Worm (Caenorhabditis elegans) whole organism, young adult: ENCODE results near the gene cisd-3.2.
A peak's percentile ranks its signal among the peaks of the same experiment; 100 is the strongest.

Source experiments
- C06A6.2 ChIP-seq: fragments of 200-800 bp; sonication (Bioruptor generic); conservative IDR thresholded peaks from 2 replicates; pipeline ENCODE4 v1.3.6; 2022; ENCODE audit warnings: missing genetic modification characterization, missing compliant biosample characterization
- C17E4.6 ChIP-seq: fragments of 200-800 bp; sonication (Bioruptor generic); IDR thresholded peaks from 2 replicates; pipeline ENCODE4 v1.3.6; 2022; ENCODE audit warnings: missing genetic modification reagents, missing genetic modification characterization, missing compliant biosample characterization
- F23B12.7 ChIP-seq: sonication (generic microtip); optimal IDR thresholded peaks from 2 replicates; lab custom pipeline; 2017; ENCODE audit warnings: missing genetic modification characterization, mild to moderate bottlenecking, missing compliant biosample characterization, antibody characterized with exemption, moderate library complexity; ENCODE audit not compliant: insufficient read depth
- F33H1.4 ChIP-seq: fragments of 200-800 bp; sonication (Bioruptor generic); IDR thresholded peaks from 2 replicates; pipeline ENCODE4 v1.3.6; 2022; ENCODE audit warnings: missing genetic modification reagents, missing genetic modification characterization, missing compliant biosample characterization
- F37B4.10 ChIP-seq: fragments of 200-800 bp; sonication (Bioruptor generic); IDR thresholded peaks from 2 replicates; pipeline ENCODE4 v1.3.6; 2022; ENCODE audit warnings: missing genetic modification characterization, missing compliant biosample characterization
- F52B5.7 ChIP-seq: sonication (generic microtip); optimal IDR thresholded peaks from 2 replicates; lab custom pipeline; 2016; ENCODE audit warnings: mild to moderate bottlenecking, missing genetic modification characterization, missing compliant biosample characterization
- F57C9.4 ChIP-seq: sonication (generic microtip); optimal IDR thresholded peaks from 2 replicates; lab custom pipeline; 2017; ENCODE audit warnings: mild to moderate bottlenecking, missing genetic modification characterization, missing compliant biosample characterization
- Y53F4B.3 ChIP-seq: fragments of 200-800 bp; sonication (Bioruptor generic); IDR thresholded peaks from 2 replicates; pipeline ENCODE4 v1.3.6; 2022; ENCODE audit warnings: missing genetic modification reagents, missing genetic modification characterization, missing compliant biosample characterization
- Y56A3A.18 ChIP-seq: fragments of 200-800 bp; sonication (Bioruptor generic); IDR thresholded peaks from 2 replicates; pipeline ENCODE4 v1.3.6; 2022; ENCODE audit warnings: missing genetic modification reagents, missing genetic modification characterization, missing compliant biosample characterization
- aptf-3 ChIP-seq: fragments of 200-800 bp; sonication (Bioruptor generic); IDR thresholded peaks from 2 replicates; pipeline ENCODE4 v1.3.6; 2022; ENCODE audit warnings: missing genetic modification characterization, missing compliant biosample characterization
- atf-7 ChIP-seq: sonication (generic microtip); optimal IDR thresholded peaks from 2 replicates; lab custom pipeline; 2017; ENCODE audit warnings: mild to moderate bottlenecking, missing genetic modification characterization, missing compliant biosample characterization
- athp-1 ChIP-seq: sonication (generic microtip); optimal IDR thresholded peaks from 2 replicates; lab custom pipeline; 2017; ENCODE audit warnings: mild to moderate bottlenecking, missing genetic modification characterization, missing compliant biosample characterization
- attf-5 ChIP-seq: fragments of 200-800 bp; sonication (Bioruptor generic); optimal IDR thresholded peaks from 2 replicates; lab custom pipeline; 2018; ENCODE audit warnings: mild to moderate bottlenecking, missing genetic modification characterization, missing compliant biosample characterization
- bed-1 ChIP-seq: fragments of 200-800 bp; sonication (Bioruptor generic); IDR thresholded peaks from 2 replicates; pipeline ENCODE4 v1.3.6; 2022; ENCODE audit warnings: missing genetic modification reagents, missing genetic modification characterization, missing compliant biosample characterization
- bed-2 ChIP-seq: fragments of 200-800 bp; sonication (Bioruptor generic); IDR thresholded peaks from 2 replicates; pipeline ENCODE4 v1.3.6; 2022; ENCODE audit warnings: missing genetic modification reagents, missing genetic modification characterization, missing compliant biosample characterization
- ceh-40 ChIP-seq: fragments of 200-800 bp; sonication (Bioruptor generic); IDR thresholded peaks from 2 replicates; pipeline ENCODE4 v1.3.6; 2022; ENCODE audit warnings: missing genetic modification characterization, missing compliant biosample characterization
- die-1 ChIP-seq: sonication (generic microtip); optimal IDR thresholded peaks from 2 replicates; lab custom pipeline; 2016; ENCODE audit warnings: missing genotype, mild to moderate bottlenecking, missing genetic modification characterization, missing compliant biosample characterization
- dox-1 ChIP-seq: fragments of 200-800 bp; sonication (Bioruptor generic); IDR thresholded peaks from 2 replicates; pipeline ENCODE4 v1.3.6; 2022; ENCODE audit warnings: missing genetic modification reagents, missing genetic modification characterization, missing compliant biosample characterization
- gei-17 ChIP-seq: fragments of 200-800 bp; sonication (Bioruptor generic); optimal IDR thresholded peaks from 2 replicates; lab custom pipeline; 2018; ENCODE audit warnings: mild to moderate bottlenecking, missing genetic modification characterization, missing compliant biosample characterization
- hlh-26 ChIP-seq: fragments of 200-800 bp; sonication (Bioruptor generic); conservative IDR thresholded peaks from 2 replicates; pipeline ENCODE4 v1.3.6; 2022; ENCODE audit warnings: missing genetic modification reagents, missing genetic modification characterization, missing compliant biosample characterization
- hrde-1 ChIP-seq: sonication (generic microtip); optimal IDR thresholded peaks from 2 replicates; lab custom pipeline; 2016; ENCODE audit warnings: missing genetic modification characterization, mild to moderate bottlenecking, missing compliant biosample characterization, moderate library complexity, missing genotype, missing genetic modification reagents, borderline replicate concordance
- hsf-1 ChIP-seq: fragments of 200-800 bp; sonication (Bioruptor generic); IDR thresholded peaks from 2 replicates; pipeline ENCODE4 v1.3.6; 2022; ENCODE audit warnings: missing genetic modification reagents, missing genetic modification characterization, missing compliant biosample characterization
- lag-1 ChIP-seq: fragments of 200-800 bp; sonication (Bioruptor generic); IDR thresholded peaks from 2 replicates; pipeline ENCODE4 v1.3.6; 2022; ENCODE audit warnings: missing genetic modification reagents, missing genetic modification characterization, missing compliant biosample characterization
- lin-35 ChIP-seq, 3 experiments: fragments of 150-350 bp in 2 of 3; sonication (generic microtip) in 1 of 3; optimal IDR thresholded peaks; 2 replicates each; lab custom pipeline; 2014 to 2018; ENCODE audit warnings: missing biosample characterization in 3 of 3, missing genetic modification characterization in 3 of 3, missing genetic modification reagents in 3 of 3
- lsl-1 ChIP-seq: fragments of 200-800 bp; sonication (Bioruptor generic); optimal IDR thresholded peaks from 2 replicates; lab custom pipeline; 2018; ENCODE audit warnings: mild to moderate bottlenecking, missing genetic modification characterization, moderate library complexity, missing compliant biosample characterization
- lsy-27 ChIP-seq: sonication (generic microtip); optimal IDR thresholded peaks from 2 replicates; lab custom pipeline; 2017; ENCODE audit warnings: missing genetic modification characterization, mild to moderate bottlenecking, missing compliant biosample characterization, antibody characterized with exemption, missing genotype, borderline replicate concordance; ENCODE audit not compliant: insufficient read depth
- madf-3 ChIP-seq: fragments of 200-800 bp; sonication (Bioruptor generic); IDR thresholded peaks from 2 replicates; pipeline ENCODE4 v1.3.6; 2022; ENCODE audit warnings: missing genetic modification reagents, missing genetic modification characterization, missing compliant biosample characterization
- mxl-1 ChIP-seq: sonication (generic microtip); optimal IDR thresholded peaks from 2 replicates; lab custom pipeline; 2016; ENCODE audit warnings: missing genetic modification characterization, missing compliant biosample characterization
- nfya-1 ChIP-seq: sonication (generic microtip); optimal IDR thresholded peaks from 2 replicates; lab custom pipeline; 2017; ENCODE audit warnings: antibody characterized with exemption, missing compliant biosample characterization, missing genetic modification characterization, borderline replicate concordance; ENCODE audit not compliant: insufficient read depth
- nfyb-1 ChIP-seq: fragments of 200-800 bp; sonication (Bioruptor generic); IDR thresholded peaks from 2 replicates; pipeline ENCODE4 v1.3.6; 2022; ENCODE audit warnings: missing genetic modification reagents, missing genetic modification characterization, missing compliant biosample characterization
- nhr-120 ChIP-seq: fragments of 200-800 bp; sonication (Bioruptor generic); IDR thresholded peaks from 2 replicates; pipeline ENCODE4 v1.3.6; 2022; ENCODE audit warnings: missing genetic modification characterization, missing compliant biosample characterization
- nhr-80 ChIP-seq: sonication (generic microtip); optimal IDR thresholded peaks from 2 replicates; lab custom pipeline; 2016; ENCODE audit warnings: missing genetic modification characterization, missing compliant biosample characterization
- pha-4 ChIP-seq: fragments of 150-350 bp; sonication (generic microtip); optimal IDR thresholded peaks from 2 replicates; lab custom pipeline; 2014; ENCODE audit warnings: missing biosample characterization, missing genetic modification reagents, missing genetic modification characterization
- rcor-1 ChIP-seq: fragments of 200-800 bp; sonication (Bioruptor generic); IDR thresholded peaks from 2 replicates; pipeline ENCODE4 v1.3.6; 2022; ENCODE audit warnings: missing genetic modification reagents, missing genetic modification characterization, missing compliant biosample characterization
- repo-1 ChIP-seq: sonication (generic microtip); optimal IDR thresholded peaks from 2 replicates; lab custom pipeline; 2017; ENCODE audit warnings: mild to moderate bottlenecking, missing genetic modification characterization, missing compliant biosample characterization
- sdz-38 ChIP-seq: sonication (generic microtip); optimal IDR thresholded peaks from 2 replicates; lab custom pipeline; 2016; ENCODE audit warnings: missing genotype, missing genetic modification characterization, missing compliant biosample characterization
- snpc-1.3 ChIP-seq: sonication (generic microtip); optimal IDR thresholded peaks from 2 replicates; lab custom pipeline; 2017; ENCODE audit warnings: missing genetic modification characterization, mild to moderate bottlenecking, missing compliant biosample characterization, antibody characterized with exemption, moderate library complexity, missing genotype, missing genetic modification reagents; ENCODE audit not compliant: insufficient read depth
- snpc-3.4 ChIP-seq: sonication (generic microtip); optimal IDR thresholded peaks from 2 replicates; lab custom pipeline; 2017; ENCODE audit warnings: missing genetic modification characterization, mild to moderate bottlenecking, missing compliant biosample characterization, antibody characterized with exemption, moderate library complexity, missing genotype, missing genetic modification reagents
- snpc-4 ChIP-seq, 5 experiments: fragments of 150-350 bp in 1 of 5; sonication (generic microtip) in 4 of 5; optimal IDR thresholded peaks; 2 replicates each; lab custom pipeline; 2014 to 2018; ENCODE audit warnings: missing genetic modification characterization in 5 of 5, missing biosample characterization in 3 of 5, antibody characterized with exemption in 2 of 5, mild to moderate bottlenecking in 2 of 5, missing compliant biosample characterization in 2 of 5, missing genotype in 2 of 5, moderate library complexity in 2 of 5, missing genetic modification reagents in 1 of 5
- unc-130 ChIP-seq: sonication (generic microtip); optimal IDR thresholded peaks from 2 replicates; lab custom pipeline; 2016; ENCODE audit warnings: missing genetic modification reagents, missing genetic modification characterization, missing compliant biosample characterization
- zim-3 ChIP-seq: sonication (generic microtip); optimal IDR thresholded peaks from 2 replicates; lab custom pipeline; 2017; ENCODE audit warnings: mild to moderate bottlenecking, missing genetic modification characterization, moderate library complexity, missing compliant biosample characterization
- ztf-3 ChIP-seq: fragments of 200-800 bp; sonication (Bioruptor generic); optimal IDR thresholded peaks from 2 replicates; lab custom pipeline; 2018; ENCODE audit warnings: mild to moderate bottlenecking, missing genetic modification characterization, missing compliant biosample characterization
- ztf-6 ChIP-seq: fragments of 200-800 bp; sonication (Bioruptor generic); IDR thresholded peaks from 2 replicates; pipeline ENCODE4 v1.3.6; 2022; ENCODE audit warnings: missing genetic modification reagents, missing genetic modification characterization, missing compliant biosample characterization

The cisd-3.2 gene

DNA sequence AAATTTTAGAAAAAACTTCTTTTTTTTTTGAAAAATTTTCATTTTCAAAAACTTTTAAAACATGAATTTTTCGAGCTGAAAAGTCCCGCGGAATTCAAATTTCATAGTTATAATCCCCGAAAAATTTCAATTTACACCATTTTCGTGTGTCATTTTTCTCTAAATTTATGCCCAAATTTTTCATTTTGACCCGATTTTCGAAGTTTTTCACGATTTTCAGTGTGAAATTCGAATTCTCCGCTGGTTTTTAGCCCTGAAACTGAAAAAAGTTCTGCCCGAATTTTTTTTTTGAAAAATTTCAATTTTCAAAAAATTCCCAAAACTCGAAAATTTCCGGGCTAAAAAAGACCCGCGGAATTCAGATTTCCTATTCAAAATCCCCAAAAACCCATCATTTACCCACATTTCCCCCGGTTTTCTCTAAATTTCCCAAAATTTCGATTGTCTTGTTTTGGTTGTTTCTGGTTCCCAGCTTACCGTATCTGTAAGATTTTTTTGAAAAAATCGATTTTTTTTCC is 31.5 kb upstream of the cisd-3.2 start (continued):
- TF ChIP-seq bed-1 (GFP tag; lab: Robert Waterston, UW) (no peak), Y56A3A.18 (GFP tag; lab: Robert Waterston, UW) (0 out of 2 replicates have a peak, but pooled peaks have one; percentile 25), lsl-1 (peak; percentile 37), rcor-1 (GFP tag; lab: Robert Waterston, UW) (no peak), nfya-1 (tag; lab: Kevin White, UChicago) (no peak), snpc-1.3 (tag; lab: Kevin White, UChicago) (no peak), hsf-1 (GFP tag; lab: Robert Waterston, UW) (no peak), snpc-4 (GFP tag; optimal IDR thresholded peaks at IDR 0.05; lab: Kevin White, UChicago) (no peak), snpc-4 (tag; optimal IDR thresholded peaks at IDR 0.05; lab: Kevin White, UChicago) (no peak), die-1 (peak; percentile 9), lsy-27 (tag; lab: Kevin White, UChicago) (no peak), snpc-3.4 (no peak), attf-5 (GFP tag; lab: Kevin White, UChicago) (peak; percentile 28)

DNA sequence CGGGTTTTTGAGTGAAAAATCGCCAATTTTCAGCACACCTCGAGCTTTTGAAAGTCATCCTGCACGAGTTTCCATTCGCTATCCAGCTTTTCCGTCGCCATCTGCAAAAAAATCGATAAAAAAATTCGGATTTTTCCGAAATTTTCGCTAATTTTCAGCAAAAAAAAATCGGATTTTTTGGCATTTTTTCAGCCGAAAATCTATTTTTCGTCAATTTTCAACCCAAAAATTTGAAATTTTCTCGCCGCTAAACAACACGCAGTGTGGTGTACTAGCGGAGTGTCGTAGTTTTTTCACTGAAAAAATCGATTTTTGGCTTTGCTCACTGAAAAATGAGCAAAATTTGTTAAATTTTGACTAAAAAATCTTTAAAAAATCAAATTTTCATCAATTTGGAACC is 22.4 kb upstream of the cisd-3.2 start, which contains the start of gene tmem-120:
Gene tmem-120, minus strand, starts transcription at position 101 of the 400 bp plus-strand sequence.
- TF ChIP-seq pha-4 (tag; lab: Kevin White, UChicago): no peak
- TF ChIP-seq F52B5.7 (tag; lab: Kevin White, UChicago): no peak
- TF ChIP-seq nfya-1 (tag; lab: Kevin White, UChicago): no peak
- TF ChIP-seq lsy-27 (tag; lab: Kevin White, UChicago): no peak
- TF ChIP-seq dox-1 (GFP tag; lab: Robert Waterston, UW): no peak
- TF ChIP-seq hrde-1 (tag; lab: Kevin White, UChicago): no peak
- TF ChIP-seq atf-7 (tag; lab: Kevin White, UChicago): no peak
- no peak for TF ChIP-seq repo-1 (tag; lab: Kevin White, UChicago)
- TF ChIP-seq zim-3 (tag; lab: Kevin White, UChicago): no peak
- TF ChIP-seq F33H1.4 (GFP tag; lab: Robert Waterston, UW): no peak
- TF ChIP-seq mxl-1 (tag; lab: Kevin White, UChicago): no peak
- no peak for TF ChIP-seq Y53F4B.3 (GFP tag; lab: Robert Waterston, UW)
- no peak for TF ChIP-seq lin-35 (GFP tag; optimal IDR thresholded peaks at IDR 0.05; lab: Kevin White, UChicago)
- TF ChIP-seq nhr-80 (tag; lab: Kevin White, UChicago): no peak
- no peak for TF ChIP-seq ztf-6 (GFP tag; lab: Robert Waterston, UW)
- no peak for TF ChIP-seq madf-3 (GFP tag; lab: Robert Waterston, UW)

DNA sequence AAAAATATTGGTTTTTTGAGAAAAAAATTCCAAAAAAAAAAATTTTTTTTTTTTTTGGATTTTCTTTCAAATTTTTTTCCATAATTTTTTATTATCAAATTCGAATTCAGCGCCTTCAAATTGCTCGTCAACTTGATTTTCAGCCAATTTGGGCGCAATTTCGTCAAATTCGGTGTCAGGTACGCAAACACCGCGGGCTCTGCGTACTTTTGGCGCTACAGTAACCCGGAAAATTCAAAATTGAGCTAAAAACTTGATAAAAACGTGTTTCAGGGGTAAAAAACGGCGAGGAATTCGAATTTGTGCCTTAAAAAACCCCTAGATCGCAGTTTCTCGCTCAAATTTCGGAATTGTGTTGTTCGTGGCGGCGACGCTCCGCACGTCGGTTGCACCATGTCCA is 20.4 kb upstream of the cisd-3.2 start:
- TF ChIP-seq athp-1: no peak
- TF ChIP-seq dox-1 (GFP tag; lab: Robert Waterston, UW): no peak
- TF ChIP-seq ztf-3: no peak
- no peak for TF ChIP-seq C17E4.6
- no peak for TF ChIP-seq lag-1 (GFP tag; lab: Robert Waterston, UW)
- TF ChIP-seq bed-2 (GFP tag; lab: Robert Waterston, UW): no peak
- peak; percentile 50 for TF ChIP-seq lsl-1

DNA sequence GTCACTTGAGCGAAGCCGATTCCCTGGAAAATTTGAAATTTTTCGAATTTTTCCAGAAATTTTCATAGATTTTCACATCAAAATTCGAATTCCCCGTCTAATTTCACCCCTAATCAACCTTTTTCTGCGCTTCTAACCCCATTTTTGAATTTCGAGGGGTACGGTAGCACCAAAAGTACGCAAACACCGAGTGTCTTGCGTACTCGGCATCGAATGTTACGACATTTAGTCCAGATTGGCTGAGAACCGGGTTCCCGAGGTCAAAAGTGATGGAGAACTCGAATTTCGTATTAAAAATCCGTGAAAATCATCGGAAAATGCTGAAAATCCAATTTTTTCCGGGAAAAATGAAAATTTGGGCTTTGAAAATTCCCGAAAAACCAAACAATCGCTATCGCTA is 11.9 kb upstream of the cisd-3.2 start:
- no peak for TF ChIP-seq nfyb-1 (GFP tag; lab: Robert Waterston, UW)
- TF ChIP-seq nhr-120: no peak
- TF ChIP-seq F23B12.7 (tag; lab: Kevin White, UChicago): no peak
- no peak for TF ChIP-seq F52B5.7 (tag; lab: Kevin White, UChicago)
- TF ChIP-seq F37B4.10 (GFP tag; lab: Robert Waterston, UW): no peak
- no peak for TF ChIP-seq hlh-26 (GFP tag; lab: Robert Waterston, UW)
- TF ChIP-seq pha-4 (tag; lab: Kevin White, UChicago): no peak
- no peak for TF ChIP-seq unc-130 (GFP tag; lab: Kevin White, UChicago)
- TF ChIP-seq C06A6.2 (GFP tag; lab: Robert Waterston, UW): no peak
- TF ChIP-seq sdz-38: no peak
- no peak for TF ChIP-seq ceh-40 (GFP tag; lab: Robert Waterston, UW)
- no peak for TF ChIP-seq C17E4.6
- TF ChIP-seq aptf-3: no peak
- TF ChIP-seq F57C9.4 (tag; lab: Kevin White, UChicago): no peak
- no peak for TF ChIP-seq gei-17 (GFP tag; lab: Kevin White, UChicago)
